Worm (Caenorhabditis elegans): Measurements from ENCODE around the gene luc-7L.

The luc-7L gene

DNA sequence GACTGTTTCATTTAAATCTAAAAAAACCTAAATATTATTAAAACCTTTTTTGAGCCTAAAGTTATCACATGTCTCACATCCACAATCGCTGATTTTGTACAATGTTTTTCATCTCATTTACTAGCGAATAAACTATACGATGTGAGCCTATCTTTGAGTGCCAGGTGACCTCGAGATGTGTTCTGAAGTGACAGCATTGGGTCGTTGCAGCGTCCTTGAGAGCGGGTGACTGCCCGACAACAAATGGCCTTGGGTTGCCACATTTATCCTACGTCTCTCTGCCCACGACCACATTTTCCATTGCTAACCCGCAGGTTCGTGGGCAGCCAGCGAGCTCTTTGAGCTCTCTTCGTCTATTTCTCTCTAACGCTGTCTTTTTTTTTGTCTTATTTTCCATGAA lies 40.3 kb downstream of the luc-7L start, which contains the start of gene lir-2:
Gene lir-2 (plus strand): TSS at position 301 of the 400 bp plus-strand sequence.
- peak; percentile 66 for TF ChIP-seq nhr-25 (tag; optimal IDR thresholded peaks at IDR 0.05)
- no peak for TF ChIP-seq skn-1 (tag; optimal IDR thresholded peaks at IDR 0.05)
- TF ChIP-seq ztf-11 (tag; optimal IDR thresholded peaks at IDR 0.05), result no peak

DNA sequence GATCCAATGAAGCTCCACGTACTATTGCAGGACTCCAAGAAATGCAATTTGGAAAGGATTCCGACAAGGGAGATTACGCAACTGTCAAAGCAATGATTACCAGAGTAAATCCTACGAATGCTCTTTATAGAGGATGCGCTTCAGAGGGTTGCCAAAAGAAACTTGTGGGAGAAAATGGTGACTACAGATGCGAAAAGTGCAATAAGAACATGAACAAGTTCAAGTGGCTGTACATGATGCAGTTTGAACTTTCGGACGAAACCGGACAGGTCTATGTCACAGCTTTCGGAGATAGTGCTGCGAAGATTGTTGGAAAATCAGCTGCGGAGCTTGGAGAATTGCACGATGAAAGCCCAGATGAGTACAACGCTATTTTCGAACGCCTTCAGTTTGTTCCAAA lies 40.9 kb downstream of the luc-7L start:
- TF ChIP-seq lin-15B (tag; optimal IDR thresholded peaks at IDR 0.05) (no peak), lsy-12 (tag; optimal IDR thresholded peaks at IDR 0.05) (no peak), aly-2 (tag; optimal IDR thresholded peaks at IDR 0.05) (no peak), snpc-4 (tag; optimal IDR thresholded peaks at IDR 0.05) (no peak), zag-1 (tag; optimal IDR thresholded peaks at IDR 0.05) (no peak), eor-1 (tag; optimal IDR thresholded peaks at IDR 0.05) (no peak)

- TF ChIP-seq pha-4 (tag; optimal IDR thresholded peaks at IDR 0.05) (peak; percentile 54), nfya-1 (tag; optimal IDR thresholded peaks at IDR 0.05; ENCODE audit: insufficient read depth) (peak; percentile 15), eor-1 (tag; optimal IDR thresholded peaks at IDR 0.05) (no peak)
Measured at ce11 chrII:7663704-7664660, 43.3 kb downstream of the luc-7L start, which contains the start of the genes F18A1.7 and rpa-1. Gene F18A1.7, minus strand, starts transcription at chrII:7663754. Gene rpa-1, plus strand, starts transcription at chrII:7664582.

ce11 chrII:7663028-7663427 lies 44.3 kb downstream of the luc-7L start:
- no peak for TF ChIP-seq egl-27 (tag; optimal IDR thresholded peaks at IDR 0.05)
- TF ChIP-seq aly-2 (tag; optimal IDR thresholded peaks at IDR 0.05), result no peak
- no peak for TF ChIP-seq ceh-28 (tag; optimal IDR thresholded peaks at IDR 0.05)
- TF ChIP-seq elt-2 (tag; optimal IDR thresholded peaks at IDR 0.05), result no peak
- TF ChIP-seq nhr-237 (tag; optimal IDR thresholded peaks at IDR 0.05), result no peak
- TF ChIP-seq ceh-16 (tag; optimal IDR thresholded peaks at IDR 0.05), result no peak
- TF ChIP-seq nhr-12 (tag; optimal IDR thresholded peaks at IDR 0.05), result no peak
- no peak for TF ChIP-seq skn-1 (tag; optimal IDR thresholded peaks at IDR 0.05)
- no peak for TF ChIP-seq lsy-12 (tag; optimal IDR thresholded peaks at IDR 0.05)
- TF ChIP-seq ceh-9 (tag; optimal IDR thresholded peaks at IDR 0.05), result no peak
- TF ChIP-seq lin-39 (tag; optimal IDR thresholded peaks at IDR 0.05), result no peak
- TF ChIP-seq zag-1 (tag; optimal IDR thresholded peaks at IDR 0.05), result no peak
- no peak for TF ChIP-seq R02D3.7 (tag; optimal IDR thresholded peaks at IDR 0.05)

ce11 chrII:7662008-7662686 lies 45.1 kb downstream of the luc-7L start, which contains the start of gene alfa-1:
Gene alfa-1, minus strand, starts transcription at chrII:7662522.
- no peak for TF ChIP-seq nhr-237 (tag; optimal IDR thresholded peaks at IDR 0.05)
- peak; percentile 11 for TF ChIP-seq ceh-28 (tag; optimal IDR thresholded peaks at IDR 0.05)
- peak; percentile 84 for TF ChIP-seq pha-4 (tag; optimal IDR thresholded peaks at IDR 0.05)
- peak; percentile 12 for TF ChIP-seq nfya-1 (tag; optimal IDR thresholded peaks at IDR 0.05; ENCODE audit: insufficient read depth)
- TF ChIP-seq snpc-4 (tag; optimal IDR thresholded peaks at IDR 0.05), result no peak
- no peak for TF ChIP-seq nhr-76 (tag; optimal IDR thresholded peaks at IDR 0.05)
- TF ChIP-seq pqm-1 (tag; optimal IDR thresholded peaks at IDR 0.05), result peak; percentile 70
- TF ChIP-seq egl-5 (tag; optimal IDR thresholded peaks at IDR 0.05), result no peak
- TF ChIP-seq nhr-25 (tag; optimal IDR thresholded peaks at IDR 0.05), result peak; percentile 62
- no peak for TF ChIP-seq ceh-82 (tag; optimal IDR thresholded peaks at IDR 0.05)
- peak; percentile 39 for TF ChIP-seq nhr-23 (tag; optimal IDR thresholded peaks at IDR 0.05)
- TF ChIP-seq elt-2 (tag; optimal IDR thresholded peaks at IDR 0.05), result peak; percentile 84

Data from whole organism, L3 larva.